In genomic region chrX:17355462-17355861, ce11 we compare ENCODE assay signal across 2 worm cellular contexts.
TF ChIP-seq lines count a peak whose summit lies in the region.

No protein-coding gene starts in this region.

TF ChIP-seq in whole organism, L1 larva, 84 proteins besides CTCF, POLR2A, EP300 and RAD21:
- TF ChIP-seq sptf-1 (tag; optimal IDR thresholded peaks at IDR 0.05; lab: Kevin White, UChicago), result no peak
- no peak for TF ChIP-seq hlh-17 (GFP tag; optimal IDR thresholded peaks at IDR 0.05; lab: Kevin White, UChicago; ENCODE audit: borderline replicate concordance)
- no peak for TF ChIP-seq dpl-1 (GFP tag; optimal IDR thresholded peaks at IDR 0.05; lab: Kevin White, UChicago)
- TF ChIP-seq lin-14 (GFP tag; optimal IDR thresholded peaks at IDR 0.05; lab: Kevin White, UChicago), result peak; percentile 13
- TF ChIP-seq nhr-47 (tag; optimal IDR thresholded peaks at IDR 0.05; lab: Kevin White, UChicago), result no peak
- TF ChIP-seq dsc-1 (tag; optimal IDR thresholded peaks at IDR 0.05; lab: Kevin White, UChicago), result peak; percentile 86
- TF ChIP-seq fkh-8 (tag; optimal IDR thresholded peaks at IDR 0.05; lab: Kevin White, UChicago), result no peak
- no peak for TF ChIP-seq unc-130 (tag; optimal IDR thresholded peaks at IDR 0.05; lab: Kevin White, UChicago)
TF ChIP-seq in whole organism, L1 larva: peak in this region for 2.

TF ChIP-seq in whole organism, mixed stage, embryonic, 35 proteins besides CTCF, POLR2A, EP300 and RAD21:
- peak; percentile 57 for TF ChIP-seq ces-1 (GFP tag; optimal IDR thresholded peaks at IDR 0.05; lab: Kevin White, UChicago)
- TF ChIP-seq nhr-2 (tag; optimal IDR thresholded peaks at IDR 0.05; lab: Kevin White, UChicago), result no peak

Comparison
In these comparisons a context has a peak if more than half of its experiments do, and no peak if none do; other contexts are left out.
1. Of the 14 proteins assayed by ChIP-seq in both whole organism, L1 larva and whole organism, mixed stage, embryonic: peak only in whole organism, L1 larva: none; only in whole organism, mixed stage, embryonic: ces-1; in both: none; in neither: 13.